Worm (Caenorhabditis elegans) whole organism, young adult: ENCODE measurements around the gene vha-12.

Experiments
- B0019.2 ChIP-seq: fragments of 200-800 bp; sonication (Bioruptor generic); conservative IDR thresholded peaks from 2 replicates; pipeline ENCODE4 v1.3.6; 2022; ENCODE audit warnings: missing genetic modification reagents, missing genetic modification characterization, missing compliant biosample characterization
- F23B12.7 ChIP-seq: sonication (generic microtip); optimal IDR thresholded peaks from 2 replicates; lab custom pipeline; 2017; ENCODE audit warnings: missing genetic modification characterization, mild to moderate bottlenecking, missing compliant biosample characterization, antibody characterized with exemption, moderate library complexity; ENCODE audit not compliant: insufficient read depth
- F33H1.4 ChIP-seq: fragments of 200-800 bp; sonication (Bioruptor generic); IDR thresholded peaks from 2 replicates; pipeline ENCODE4 v1.3.6; 2022; ENCODE audit warnings: missing genetic modification reagents, missing genetic modification characterization, missing compliant biosample characterization
- F39B2.1 ChIP-seq: fragments of 200-800 bp; sonication (Bioruptor generic); IDR thresholded peaks from 2 replicates; pipeline ENCODE4 v1.3.6; 2022; ENCODE audit warnings: missing genetic modification reagents, missing genetic modification characterization, missing compliant biosample characterization
- F49E8.2 ChIP-seq: sonication (generic microtip); optimal IDR thresholded peaks from 3 replicates; lab custom pipeline; 2017; ENCODE audit warnings: missing genetic modification characterization, mild to moderate bottlenecking, missing compliant biosample characterization, antibody characterized with exemption, moderate library complexity; ENCODE audit not compliant: insufficient read depth
- F57C9.4 ChIP-seq: sonication (generic microtip); optimal IDR thresholded peaks from 2 replicates; lab custom pipeline; 2017; ENCODE audit warnings: mild to moderate bottlenecking, missing genetic modification characterization, missing compliant biosample characterization
- K12H6.12 ChIP-seq: fragments of 200-800 bp; sonication (Bioruptor generic); optimal IDR thresholded peaks from 2 replicates; lab custom pipeline; 2018; ENCODE audit warnings: mild to moderate bottlenecking, missing genetic modification characterization, missing compliant biosample characterization
- Y56A3A.18 ChIP-seq: fragments of 200-800 bp; sonication (Bioruptor generic); IDR thresholded peaks from 2 replicates; pipeline ENCODE4 v1.3.6; 2022; ENCODE audit warnings: missing genetic modification reagents, missing genetic modification characterization, missing compliant biosample characterization
- Y79H2A.3 ChIP-seq: fragments of 200-800 bp; sonication (Bioruptor generic); conservative IDR thresholded peaks from 2 replicates; pipeline ENCODE4 v1.3.6; 2022; ENCODE audit warnings: missing genetic modification reagents, missing genetic modification characterization, missing compliant biosample characterization
- ama-1 ChIP-seq, 3 experiments: fragments of 150-350 bp in 1 of 3; sonication (generic microtip) in 2 of 3; optimal IDR thresholded peaks; 2 replicates each; lab custom pipeline; 2014 to 2018; ENCODE audit warnings: missing biosample characterization in 2 of 3, missing genetic modification characterization in 2 of 3, missing genetic modification reagents in 2 of 3
- bed-2 ChIP-seq: fragments of 200-800 bp; sonication (Bioruptor generic); IDR thresholded peaks from 2 replicates; pipeline ENCODE4 v1.3.6; 2022; ENCODE audit warnings: missing genetic modification reagents, missing genetic modification characterization, missing compliant biosample characterization
- cebp-1 ChIP-seq, 2 experiments: fragments of 200-800 bp in 1 of 2; sonication (Bioruptor generic) in 1 of 2; sonication (generic microtip) in 1 of 2; IDR thresholded peaks in 1 of 2; optimal IDR thresholded peaks in 1 of 2; 2 replicates each; pipeline versions ENCODE4 v1.3.6 to Lab custom; 2017 to 2022; ENCODE audit warnings: missing compliant biosample characterization in 2 of 2, missing genetic modification characterization in 2 of 2, mild to moderate bottlenecking in 1 of 2, missing genetic modification reagents in 1 of 2, moderate library complexity in 1 of 2
- ceh-100 ChIP-seq: fragments of 200-800 bp; sonication (Bioruptor generic); IDR thresholded peaks from 2 replicates; pipeline ENCODE4 v1.3.6; 2022; ENCODE audit warnings: missing genetic modification reagents, missing genetic modification characterization, missing compliant biosample characterization
- ceh-27 ChIP-seq: fragments of 200-800 bp; sonication (Bioruptor generic); optimal IDR thresholded peaks from 2 replicates; lab custom pipeline; 2018; ENCODE audit warnings: mild to moderate bottlenecking, missing genetic modification characterization, moderate library complexity, missing compliant biosample characterization
- ceh-40 ChIP-seq: fragments of 200-800 bp; sonication (Bioruptor generic); IDR thresholded peaks from 2 replicates; pipeline ENCODE4 v1.3.6; 2022; ENCODE audit warnings: missing genetic modification characterization, missing compliant biosample characterization
- ceh-91 ChIP-seq: fragments of 200-800 bp; sonication (Bioruptor generic); IDR thresholded peaks from 2 replicates; pipeline ENCODE4 v1.3.6; 2022; ENCODE audit warnings: missing genetic modification reagents, missing genetic modification characterization, missing compliant biosample characterization
- chd-7 ChIP-seq: sonication (generic microtip); optimal IDR thresholded peaks from 2 replicates; lab custom pipeline; 2016; ENCODE audit warnings: mild to moderate bottlenecking, missing genetic modification characterization, moderate library complexity, missing compliant biosample characterization
- die-1 ChIP-seq: sonication (generic microtip); optimal IDR thresholded peaks from 2 replicates; lab custom pipeline; 2016; ENCODE audit warnings: missing genotype, mild to moderate bottlenecking, missing genetic modification characterization, missing compliant biosample characterization
- dox-1 ChIP-seq: fragments of 200-800 bp; sonication (Bioruptor generic); IDR thresholded peaks from 2 replicates; pipeline ENCODE4 v1.3.6; 2022; ENCODE audit warnings: missing genetic modification reagents, missing genetic modification characterization, missing compliant biosample characterization
- dpff-1 ChIP-seq: sonication (generic microtip); optimal IDR thresholded peaks from 2 replicates; lab custom pipeline; 2017; ENCODE audit warnings: mild to moderate bottlenecking, missing genetic modification characterization, missing compliant biosample characterization
- dpl-1 ChIP-seq: fragments of 150-350 bp; optimal IDR thresholded peaks from 2 replicates; lab custom pipeline; 2014; ENCODE audit warnings: missing biosample characterization, missing genetic modification reagents, missing genetic modification characterization
- efl-1 ChIP-seq: fragments of 150-350 bp; optimal IDR thresholded peaks from 2 replicates; lab custom pipeline; 2014; ENCODE audit warnings: missing biosample characterization, missing genetic modification reagents, missing genetic modification characterization
- egrh-3 ChIP-seq: fragments of 200-800 bp; sonication (Bioruptor generic); IDR thresholded peaks from 2 replicates; pipeline ENCODE4 v1.3.6; 2022; ENCODE audit warnings: missing genetic modification reagents, missing genetic modification characterization, missing compliant biosample characterization
- ets-4 ChIP-seq: fragments of 200-800 bp; sonication (Bioruptor generic); optimal IDR thresholded peaks from 2 replicates; lab custom pipeline; 2018; ENCODE audit warnings: mild to moderate bottlenecking, missing genetic modification characterization, missing compliant biosample characterization
- hmg-20 ChIP-seq: fragments of 200-800 bp; sonication (Bioruptor generic); IDR thresholded peaks from 2 replicates; pipeline ENCODE4 v1.3.6; 2022; ENCODE audit warnings: missing genetic modification reagents, missing genetic modification characterization, missing compliant biosample characterization
- let-526 ChIP-seq: fragments of 200-800 bp; sonication (Bioruptor generic); IDR thresholded peaks from 2 replicates; pipeline ENCODE4 v1.3.6; 2022; ENCODE audit warnings: missing genetic modification reagents, missing genetic modification characterization, missing compliant biosample characterization
- lin-26 ChIP-seq: fragments of 200-800 bp; sonication (Bioruptor generic); IDR thresholded peaks from 2 replicates; pipeline ENCODE4 v1.3.6; 2022; ENCODE audit warnings: missing genetic modification reagents, missing genetic modification characterization, missing compliant biosample characterization
- lin-35 ChIP-seq, 3 experiments: fragments of 150-350 bp in 2 of 3; sonication (generic microtip) in 1 of 3; optimal IDR thresholded peaks; 2 replicates each; lab custom pipeline; 2014 to 2018; ENCODE audit warnings: missing biosample characterization in 3 of 3, missing genetic modification characterization in 3 of 3, missing genetic modification reagents in 3 of 3
- lsl-1 ChIP-seq: fragments of 200-800 bp; sonication (Bioruptor generic); optimal IDR thresholded peaks from 2 replicates; lab custom pipeline; 2018; ENCODE audit warnings: mild to moderate bottlenecking, missing genetic modification characterization, moderate library complexity, missing compliant biosample characterization
- lsy-27 ChIP-seq: sonication (generic microtip); optimal IDR thresholded peaks from 2 replicates; lab custom pipeline; 2017; ENCODE audit warnings: missing genetic modification characterization, mild to moderate bottlenecking, missing compliant biosample characterization, antibody characterized with exemption, missing genotype, borderline replicate concordance; ENCODE audit not compliant: insufficient read depth
- mes-4 ChIP-seq: sonication (generic microtip); optimal IDR thresholded peaks from 2 replicates; lab custom pipeline; 2016; ENCODE audit warnings: missing genotype, missing genetic modification characterization, missing compliant biosample characterization
- nfya-1 ChIP-seq: sonication (generic microtip); optimal IDR thresholded peaks from 2 replicates; lab custom pipeline; 2017; ENCODE audit warnings: antibody characterized with exemption, missing compliant biosample characterization, missing genetic modification characterization, borderline replicate concordance; ENCODE audit not compliant: insufficient read depth
- nfya-2 ChIP-seq: fragments of 200-800 bp; sonication (Bioruptor generic); IDR thresholded peaks from 2 replicates; pipeline ENCODE4 v1.3.6; 2022; ENCODE audit warnings: missing genetic modification reagents, missing genetic modification characterization, missing compliant biosample characterization
- nhr-27 ChIP-seq: fragments of 200-800 bp; sonication (Bioruptor generic); optimal IDR thresholded peaks from 2 replicates; lab custom pipeline; 2018; ENCODE audit warnings: mild to moderate bottlenecking, missing genetic modification characterization, moderate library complexity, missing compliant biosample characterization
- nhr-80 ChIP-seq: sonication (generic microtip); optimal IDR thresholded peaks from 2 replicates; lab custom pipeline; 2016; ENCODE audit warnings: missing genetic modification characterization, missing compliant biosample characterization
- pbrm-1 ChIP-seq: fragments of 200-800 bp; sonication (Bioruptor generic); IDR thresholded peaks from 2 replicates; pipeline ENCODE4 v1.3.6; 2022; ENCODE audit warnings: missing genetic modification reagents, missing genetic modification characterization, missing compliant biosample characterization
- pha-4 ChIP-seq: fragments of 150-350 bp; sonication (generic microtip); optimal IDR thresholded peaks from 2 replicates; lab custom pipeline; 2014; ENCODE audit warnings: missing biosample characterization, missing genetic modification reagents, missing genetic modification characterization
- rcor-1 ChIP-seq: fragments of 200-800 bp; sonication (Bioruptor generic); IDR thresholded peaks from 2 replicates; pipeline ENCODE4 v1.3.6; 2022; ENCODE audit warnings: missing genetic modification reagents, missing genetic modification characterization, missing compliant biosample characterization
- sea-2 ChIP-seq: fragments of 200-800 bp; sonication (Bioruptor generic); IDR thresholded peaks from 2 replicates; pipeline ENCODE4 v1.3.6; 2022; ENCODE audit warnings: missing genetic modification characterization, missing compliant biosample characterization
- snpc-1.1 ChIP-seq: sonication (generic microtip); optimal IDR thresholded peaks from 2 replicates; lab custom pipeline; 2017; ENCODE audit warnings: missing genetic modification characterization, mild to moderate bottlenecking, missing compliant biosample characterization, antibody characterized with exemption, moderate library complexity, missing genotype, missing genetic modification reagents; ENCODE audit not compliant: insufficient read depth
- snpc-1.3 ChIP-seq: sonication (generic microtip); optimal IDR thresholded peaks from 2 replicates; lab custom pipeline; 2017; ENCODE audit warnings: missing genetic modification characterization, mild to moderate bottlenecking, missing compliant biosample characterization, antibody characterized with exemption, moderate library complexity, missing genotype, missing genetic modification reagents; ENCODE audit not compliant: insufficient read depth
- sptf-2 ChIP-seq: fragments of 200-800 bp; sonication (Bioruptor generic); optimal IDR thresholded peaks from 2 replicates; lab custom pipeline; 2018; ENCODE audit warnings: mild to moderate bottlenecking, missing genetic modification characterization, missing compliant biosample characterization
- ztf-22 ChIP-seq: fragments of 200-800 bp; sonication (Bioruptor generic); optimal IDR thresholded peaks from 2 replicates; lab custom pipeline; 2018; ENCODE audit warnings: mild to moderate bottlenecking, missing genetic modification characterization, moderate library complexity, missing compliant biosample characterization
- ztf-25 ChIP-seq: fragments of 200-800 bp; sonication (Bioruptor generic); IDR thresholded peaks from 2 replicates; pipeline ENCODE4 v1.3.6; 2022; ENCODE audit warnings: missing genetic modification reagents, missing genetic modification characterization, missing compliant biosample characterization
- ztf-28 ChIP-seq: fragments of 200-800 bp; sonication (Bioruptor generic); IDR thresholded peaks from 2 replicates; pipeline ENCODE4 v1.3.6; 2022; ENCODE audit warnings: missing genetic modification reagents, missing genetic modification characterization, missing compliant biosample characterization

The vha-12 gene

ce11 chrX:4190537-4191144 lies at the start of gene vha-12:
vha-12 (plus strand) TSS chrX:4191094.
- TF ChIP-seq sptf-2 (GFP tag; lab: Kevin White, UChicago) (no peak), Y79H2A.3 (no peak), ztf-22 (GFP tag; lab: Kevin White, UChicago) (no peak), nhr-80 (peak; percentile 96), ama-1 (optimal IDR thresholded peaks at IDR 0.05; lab: Kevin White, UChicago) (no peak), ama-1 (GFP tag; optimal IDR thresholded peaks at IDR 0.05; lab: Kevin White, UChicago) (no peak), ztf-25 (no peak), F23B12.7 (tag; lab: Kevin White, UChicago) (peak; percentile 50), nfya-2 (no peak), dpff-1 (no peak), F49E8.2 (tag; lab: Kevin White, UChicago) (no peak), F57C9.4 (tag; lab: Kevin White, UChicago) (no peak), dpl-1 (GFP tag; lab: Kevin White, UChicago) (no peak), bed-2 (no peak), nfya-1 (tag; lab: Kevin White, UChicago) (no peak), F33H1.4 (GFP tag; lab: Robert Waterston, UW) (peak; percentile 85), lin-26 (GFP tag; lab: Robert Waterston, UW) (0 out of 2 replicates have a peak, but pooled peaks have one; percentile 57), ceh-40 (GFP tag; lab: Robert Waterston, UW) (no peak), Y56A3A.18 (GFP tag; lab: Robert Waterston, UW) (no peak), hmg-20 (GFP tag; lab: Robert Waterston, UW) (peak; percentile 57; the same call in 1 of the 2 replicates), F39B2.1 (GFP tag; lab: Robert Waterston, UW) (no peak), chd-7 (tag; lab: Kevin White, UChicago) (peak; percentile 73), sea-2 (GFP tag; lab: Robert Waterston, UW) (no peak), efl-1 (GFP tag; lab: Kevin White, UChicago) (peak; percentile 16), lsl-1 (GFP tag; lab: Kevin White, UChicago) (no peak), cebp-1 (GFP tag; IDR thresholded peaks at IDR 0.05; lab: Robert Waterston, UW) (no peak), cebp-1 (tag; optimal IDR thresholded peaks at IDR 0.05; lab: Kevin White, UChicago) (no peak), snpc-1.1 (tag; lab: Kevin White, UChicago) (no peak), snpc-1.3 (tag; lab: Kevin White, UChicago) (no peak), pha-4 (tag; lab: Kevin White, UChicago) (no peak), nhr-27 (tag; lab: Kevin White, UChicago) (no peak), pbrm-1 (GFP tag; lab: Robert Waterston, UW) (peak; percentile 76), lin-35 (GFP tag; optimal IDR thresholded peaks at IDR 0.05; lab: Kevin White, UChicago) (peak in 1 of 3 experiments; percentile 75), lsy-27 (no peak), ztf-28 (no peak), mes-4 (tag; lab: Kevin White, UChicago) (no peak), rcor-1 (GFP tag; lab: Robert Waterston, UW) (peak; percentile 40; the same call in 1 of the 2 replicates), ceh-100 (no peak; the same call in 1 of the 2 replicates), let-526 (GFP tag; lab: Robert Waterston, UW) (no peak), B0019.2 (GFP tag; lab: Robert Waterston, UW) (no peak), egrh-3 (GFP tag; lab: Robert Waterston, UW) (0 out of 2 replicates have a peak, but pooled peaks have one; percentile 13), ceh-27 (peak; percentile 89), die-1 (tag; lab: Kevin White, UChicago) (no peak), ets-4 (GFP tag; lab: Kevin White, UChicago) (peak; percentile 52), dox-1 (peak; percentile 88), K12H6.12 (tag; lab: Kevin White, UChicago) (peak; percentile 69), ceh-91 (GFP tag; lab: Robert Waterston, UW) (no peak)
